Worm (Caenorhabditis elegans) whole organism, L1 larva: Measurements from ENCODE around the gene C07G1.15.

Experiments used
- C34B4.2 ChIP-seq: sonication (generic microtip); optimal IDR thresholded peaks from 2 replicates; lab custom pipeline; 2017; ENCODE audit warnings: mild to moderate bottlenecking, missing genetic modification characterization, missing compliant biosample characterization
- Y116A8C.19 ChIP-seq: sonication (generic microtip); optimal IDR thresholded peaks from 2 replicates; lab custom pipeline; 2016; ENCODE audit warnings: missing compliant biosample characterization, missing genetic modification characterization, borderline replicate concordance
- aly-2 ChIP-seq: fragments of 150-350 bp; optimal IDR thresholded peaks from 2 replicates; lab custom pipeline; 2014; ENCODE audit warnings: missing biosample characterization, missing genetic modification characterization
- blmp-1 ChIP-seq: fragments of 150-350 bp; optimal IDR thresholded peaks from 2 replicates; lab custom pipeline; 2014; ENCODE audit warnings: missing biosample characterization, missing genetic modification characterization
- ceh-8 ChIP-seq: fragments of 200-800 bp; sonication (Bioruptor generic); optimal IDR thresholded peaks from 2 replicates; lab custom pipeline; 2018; ENCODE audit warnings: mild to moderate bottlenecking, missing genetic modification characterization, moderate library complexity, missing compliant biosample characterization
- ceh-82 ChIP-seq, 3 experiments: fragments of 150-350 bp in 1 of 3; sonication (generic microtip) in 2 of 3; optimal IDR thresholded peaks; 2 replicates each; lab custom pipeline; 2014 to 2017; ENCODE audit warnings: missing biosample characterization in 3 of 3, missing genetic modification characterization in 3 of 3
- ces-1 ChIP-seq: fragments of 150-350 bp; optimal IDR thresholded peaks from 2 replicates; lab custom pipeline; 2014; ENCODE audit warnings: missing biosample characterization, missing genetic modification reagents, missing genetic modification characterization
- dsc-1 ChIP-seq: sonication (generic microtip); optimal IDR thresholded peaks from 2 replicates; lab custom pipeline; 2016; ENCODE audit warnings: mild to moderate bottlenecking, missing genetic modification characterization, missing compliant biosample characterization
- efl-1 ChIP-seq, 4 experiments: fragments of 150-350 bp; optimal IDR thresholded peaks in 3 of 4; peaks in 1 of 4; 1 replicate in 1 of 4; 2 replicates in 3 of 4; lab custom pipeline; 2014; ENCODE audit warnings: missing biosample characterization in 2 of 4, missing genetic modification characterization in 2 of 4, missing genetic modification reagents in 2 of 4
- fkh-4 ChIP-seq: sonication (generic microtip); optimal IDR thresholded peaks from 2 replicates; lab custom pipeline; 2016; ENCODE audit warnings: missing compliant biosample characterization, missing genetic modification characterization, borderline replicate concordance
- fkh-8 ChIP-seq: sonication (generic microtip); optimal IDR thresholded peaks from 2 replicates; lab custom pipeline; 2016; ENCODE audit warnings: mild to moderate bottlenecking, missing genetic modification characterization, missing compliant biosample characterization
- fos-1 ChIP-seq: fragments of 150-350 bp; optimal IDR thresholded peaks from 2 replicates; lab custom pipeline; 2014; ENCODE audit warnings: missing biosample characterization, missing genetic modification characterization
- hlh-4 ChIP-seq: sonication (generic microtip); optimal IDR thresholded peaks from 2 replicates; lab custom pipeline; 2016; ENCODE audit warnings: mild to moderate bottlenecking, missing genetic modification characterization, missing compliant biosample characterization
- isw-1 ChIP-seq: fragments of 200-800 bp; sonication (Bioruptor generic); IDR thresholded peaks from 2 replicates; pipeline ENCODE4 v1.3.6; 2022; ENCODE audit warnings: missing genetic modification characterization, missing compliant biosample characterization
- lin-14 ChIP-seq: fragments of 200-800 bp; sonication (Bioruptor generic); optimal IDR thresholded peaks from 2 replicates; lab custom pipeline; 2018; ENCODE audit warnings: mild to moderate bottlenecking, missing genetic modification characterization, moderate library complexity, missing compliant biosample characterization
- lin-35 ChIP-seq, 2 experiments: fragments of 150-350 bp; optimal IDR thresholded peaks; 2 replicates each; lab custom pipeline; 2014; ENCODE audit warnings: missing biosample characterization in 2 of 2, missing genetic modification characterization in 2 of 2, missing genetic modification reagents in 2 of 2
- lin-39 ChIP-seq: fragments of 150-350 bp; optimal IDR thresholded peaks from 2 replicates; lab custom pipeline; 2014; ENCODE audit warnings: missing biosample characterization, missing genetic modification reagents, missing genetic modification characterization
- lsy-2 ChIP-seq, 2 experiments: fragments of 150-350 bp; optimal IDR thresholded peaks; 2 replicates each; lab custom pipeline; 2014; ENCODE audit warnings: missing biosample characterization in 2 of 2, missing genetic modification characterization in 2 of 2
- mab-9 ChIP-seq: fragments of 200-800 bp; sonication (Bioruptor generic); IDR thresholded peaks from 2 replicates; pipeline ENCODE4 v1.3.6; 2022; ENCODE audit warnings: missing genetic modification reagents, missing genetic modification characterization, missing compliant biosample characterization
- mef-2 ChIP-seq: fragments of 150-350 bp; optimal IDR thresholded peaks from 2 replicates; lab custom pipeline; 2014; ENCODE audit warnings: missing biosample characterization, missing genetic modification characterization
- mep-1 ChIP-seq: fragments of 150-350 bp; optimal IDR thresholded peaks from 2 replicates; lab custom pipeline; 2014; ENCODE audit warnings: missing biosample characterization, missing genetic modification characterization
- nhr-11 ChIP-seq: fragments of 150-350 bp; optimal IDR thresholded peaks from 2 replicates; lab custom pipeline; 2014; ENCODE audit warnings: missing biosample characterization, missing genetic modification characterization
- nhr-20 ChIP-seq: sonication (generic microtip); optimal IDR thresholded peaks from 2 replicates; lab custom pipeline; 2016; ENCODE audit warnings: mild to moderate bottlenecking, missing genetic modification characterization, missing compliant biosample characterization
- nhr-237 ChIP-seq: fragments of 150-350 bp; optimal IDR thresholded peaks from 2 replicates; lab custom pipeline; 2014; ENCODE audit warnings: missing biosample characterization, missing genetic modification characterization
- nhr-47 ChIP-seq: sonication (generic microtip); optimal IDR thresholded peaks from 2 replicates; lab custom pipeline; 2016; ENCODE audit warnings: mild to moderate bottlenecking, missing genetic modification characterization, moderate library complexity, missing compliant biosample characterization
- nhr-71 ChIP-seq: sonication (generic microtip); optimal IDR thresholded peaks from 2 replicates; lab custom pipeline; 2016; ENCODE audit warnings: mild to moderate bottlenecking, missing genetic modification characterization, moderate library complexity, missing compliant biosample characterization
- nhr-76 ChIP-seq: sonication (generic microtip); optimal IDR thresholded peaks from 2 replicates; lab custom pipeline; 2017; ENCODE audit warnings: missing biosample characterization, missing genetic modification characterization
- nhr-85 ChIP-seq: sonication (generic microtip); peaks from one replicate; lab custom pipeline; 2016; ENCODE audit warnings: missing genetic modification characterization, inconsistent platforms, missing compliant biosample characterization
- nhr-90 ChIP-seq: sonication (generic microtip); optimal IDR thresholded peaks from 2 replicates; lab custom pipeline; 2016; ENCODE audit warnings: mild to moderate bottlenecking, missing genetic modification characterization, missing compliant biosample characterization; ENCODE audit not compliant: poor library complexity
- pax-3 ChIP-seq: fragments of 200-800 bp; sonication (Bioruptor generic); optimal IDR thresholded peaks from 2 replicates; lab custom pipeline; 2018; ENCODE audit warnings: mild to moderate bottlenecking, missing genetic modification characterization, moderate library complexity, missing compliant biosample characterization
- pqm-1 ChIP-seq: sonication (generic microtip); optimal IDR thresholded peaks from 3 replicates; lab custom pipeline; 2017; ENCODE audit warnings: missing biosample characterization, missing genetic modification characterization
- rnt-1 ChIP-seq: sonication (generic microtip); optimal IDR thresholded peaks from 2 replicates; lab custom pipeline; 2016; ENCODE audit warnings: mild to moderate bottlenecking, missing genetic modification characterization, moderate library complexity, missing compliant biosample characterization
- skn-1 ChIP-seq: fragments of 150-350 bp; optimal IDR thresholded peaks from 2 replicates; lab custom pipeline; 2014; ENCODE audit warnings: missing biosample characterization, missing genetic modification characterization
- sox-4 ChIP-seq: sonication (generic microtip); optimal IDR thresholded peaks from 2 replicates; lab custom pipeline; 2016; ENCODE audit warnings: missing genetic modification characterization, missing compliant biosample characterization
- sup-37 ChIP-seq: fragments of 200-800 bp; sonication (Bioruptor generic); optimal IDR thresholded peaks from 2 replicates; lab custom pipeline; 2018; ENCODE audit warnings: mild to moderate bottlenecking, missing genetic modification characterization, missing compliant biosample characterization
- tlp-1 ChIP-seq: fragments of 150-350 bp; optimal IDR thresholded peaks from 2 replicates; lab custom pipeline; 2014; ENCODE audit warnings: missing biosample characterization, missing genetic modification characterization
- unc-62 ChIP-seq: fragments of 150-350 bp; optimal IDR thresholded peaks from 2 replicates; lab custom pipeline; 2014; ENCODE audit warnings: missing biosample characterization, missing genetic modification reagents, missing genetic modification characterization
- zag-1 ChIP-seq: fragments of 150-350 bp; optimal IDR thresholded peaks from 2 replicates; lab custom pipeline; 2014; ENCODE audit warnings: missing biosample characterization, missing genetic modification characterization
- zip-4 ChIP-seq: fragments of 200-800 bp; sonication (Bioruptor generic); optimal IDR thresholded peaks from 2 replicates; lab custom pipeline; 2018; ENCODE audit warnings: mild to moderate bottlenecking, missing genetic modification characterization, moderate library complexity, missing compliant biosample characterization
- ztf-4 ChIP-seq: fragments of 150-350 bp; optimal IDR thresholded peaks from 2 replicates; lab custom pipeline; 2014; ENCODE audit warnings: missing biosample characterization, missing genetic modification characterization

Gene C07G1.15

DNA sequence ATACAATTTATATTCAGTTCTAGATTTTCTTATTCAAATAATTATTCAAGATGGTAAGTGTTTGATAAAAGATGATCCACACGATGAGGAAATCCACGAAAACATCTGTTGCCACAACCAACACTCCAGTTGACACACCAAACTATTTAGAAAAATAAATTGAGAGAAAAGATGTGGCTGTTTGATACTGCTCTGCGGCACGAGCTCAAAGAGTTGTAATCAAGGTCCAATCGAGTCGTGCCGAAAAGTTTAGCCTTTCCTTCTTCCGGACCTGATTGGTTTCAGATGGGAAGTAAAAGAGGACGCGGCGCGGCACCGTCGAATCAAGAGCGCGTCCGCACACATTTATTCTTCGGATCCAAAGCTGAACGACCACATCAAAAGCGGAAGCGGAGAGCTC lies 33.2 kb upstream of the C07G1.15 start:
- TF ChIP-seq fkh-4 = peak; percentile 74
- no peak for TF ChIP-seq ceh-82 (tag; optimal IDR thresholded peaks at IDR 0.05; lab: Kevin White, UChicago)
- TF ChIP-seq nhr-85 (tag; lab: Kevin White, UChicago) = no peak
- no peak for TF ChIP-seq lsy-2 (tag; optimal IDR thresholded peaks at IDR 0.05; lab: Kevin White, UChicago)
- TF ChIP-seq zag-1 = no peak
- TF ChIP-seq pqm-1 = no peak
- no peak for TF ChIP-seq lin-35 (GFP tag; optimal IDR thresholded peaks at IDR 0.05; lab: Kevin White, UChicago)
- TF ChIP-seq unc-62 (GFP tag; lab: Kevin White, UChicago) = no peak
- TF ChIP-seq dsc-1 (tag; lab: Kevin White, UChicago) = peak; percentile 93
- TF ChIP-seq fos-1 (tag; lab: Kevin White, UChicago) = no peak
- no peak for TF ChIP-seq mef-2 (tag; lab: Kevin White, UChicago)
- no peak for TF ChIP-seq ztf-4

DNA sequence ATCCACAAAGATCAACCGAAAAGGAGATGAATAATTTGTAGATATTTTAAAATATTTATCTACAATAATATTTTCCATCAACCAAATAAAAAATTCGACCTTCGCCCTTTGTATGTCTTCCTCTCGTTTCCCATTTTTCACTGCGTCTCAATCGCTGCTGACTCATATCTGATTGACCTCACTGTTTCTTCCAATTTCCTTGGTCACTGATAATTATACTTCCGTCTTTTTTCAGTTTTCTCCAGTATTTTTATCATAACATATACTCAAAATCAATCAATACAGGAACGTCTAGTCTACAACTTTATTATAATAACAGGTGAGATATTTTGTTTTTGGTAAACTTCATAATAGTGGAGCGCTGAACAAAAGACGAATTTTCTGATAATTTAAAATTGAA lies 30.8 kb upstream of the C07G1.15 start, which contains the start of gene pmk-3:
Gene pmk-3, plus strand, starts transcription at position 236 of the 400 bp plus-strand sequence.
- TF ChIP-seq blmp-1 (tag; lab: Kevin White, UChicago) = peak; percentile 2
- TF ChIP-seq nhr-85 (tag; lab: Kevin White, UChicago) = no peak

DNA sequence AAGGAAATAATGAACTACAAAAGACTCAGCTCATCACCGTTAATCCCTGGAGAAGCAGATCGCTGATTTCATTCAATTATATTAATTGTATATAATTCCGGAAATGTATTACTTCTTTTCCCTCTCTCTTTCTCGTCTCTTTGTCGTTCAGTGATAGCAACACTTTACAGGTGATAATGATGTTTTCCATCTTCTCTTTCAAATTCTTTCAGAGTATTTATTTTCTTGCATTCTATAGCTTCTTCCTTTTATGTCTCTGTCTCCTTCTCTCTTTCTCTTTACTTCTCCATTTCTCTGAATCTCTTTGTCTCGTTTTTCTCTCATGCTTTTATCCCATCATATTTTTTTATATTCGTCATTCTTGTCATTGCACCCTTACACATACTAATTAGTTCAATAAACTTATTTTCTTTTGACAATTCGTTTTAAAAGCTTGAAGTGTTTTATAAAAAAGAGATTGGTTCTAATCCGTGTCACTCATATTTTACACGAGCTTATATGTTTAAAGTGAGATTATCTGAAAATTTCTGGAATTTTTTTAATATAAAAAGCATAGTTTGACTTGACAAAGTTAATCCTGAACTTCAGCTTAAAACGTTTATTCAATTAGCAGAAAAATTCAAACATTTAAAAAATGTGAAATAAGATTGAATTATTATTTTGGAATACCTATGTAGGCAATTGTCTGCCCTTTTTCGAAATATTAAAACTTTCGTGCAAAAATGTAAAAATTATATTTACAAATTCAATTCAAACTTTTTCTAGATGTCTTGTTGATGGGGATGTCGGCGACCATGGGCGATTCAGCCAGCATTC lies 26.8 kb upstream of the C07G1.15 start, which contains the start of gene pmk-2:
Gene pmk-2, plus strand, starts transcription at position 766 of the 816 bp plus-strand sequence.
- TF ChIP-seq pax-3 (tag; lab: Kevin White, UChicago) (peak; percentile 70), nhr-47 (peak; percentile 52), sup-37 (GFP tag; lab: Kevin White, UChicago) (no peak), ceh-8 (GFP tag; lab: Kevin White, UChicago) (peak; percentile 43), fos-1 (tag; lab: Kevin White, UChicago) (peak; percentile 28), ceh-82 (tag; optimal IDR thresholded peaks at IDR 0.05; lab: Kevin White, UChicago) (peak in 1 of 3 experiments; percentile 5), sox-4 (peak; percentile 47), fkh-8 (peak; percentile 79), unc-62 (GFP tag; lab: Kevin White, UChicago) (no peak), fkh-4 (peak; percentile 41), nhr-76 (tag; lab: Kevin White, UChicago) (no peak), nhr-20 (peak; percentile 10), aly-2 (tag; lab: Kevin White, UChicago) (no peak), hlh-4 (tag; lab: Kevin White, UChicago) (peak; percentile 22), lin-14 (GFP tag; lab: Kevin White, UChicago) (peak; percentile 76), efl-1 (optimal IDR thresholded peaks at IDR 0.05; lab: Kevin White, UChicago) (peak; percentile 21 to 24), efl-1 (GFP tag; optimal IDR thresholded peaks at IDR 0.05 in 1 of 2; lab: Kevin White, UChicago) (no peak), nhr-11 (tag; lab: Kevin White, UChicago) (peak; percentile 38), dsc-1 (tag; lab: Kevin White, UChicago) (peak; percentile 98), nhr-71 (peak; percentile 68), ztf-4 (no peak), mab-9 (GFP tag; lab: Robert Waterston, UW) (no peak), lsy-2 (tag; optimal IDR thresholded peaks at IDR 0.05; lab: Kevin White, UChicago) (peak; percentile 34 to 37), pqm-1 (no peak)

DNA sequence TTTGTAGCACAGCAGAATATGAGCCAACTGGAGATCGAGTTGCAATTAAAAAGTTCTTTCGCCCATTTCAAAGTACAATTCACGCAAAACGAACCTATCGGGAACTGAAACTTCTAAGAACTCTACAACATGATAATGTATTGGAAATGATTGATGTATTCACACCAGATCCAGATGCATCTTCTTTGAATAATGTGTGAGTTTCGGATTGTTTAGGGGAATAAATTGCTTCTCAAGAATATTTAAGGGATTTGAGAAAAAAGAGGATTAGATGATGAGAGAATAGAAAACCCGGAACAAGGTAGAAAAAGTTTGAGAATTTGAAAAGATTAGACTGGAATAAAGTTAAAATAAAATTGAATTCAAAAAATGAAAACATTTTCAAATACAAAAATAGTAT lies 25.4 kb upstream of the C07G1.15 start:
- TF ChIP-seq nhr-85 (tag; lab: Kevin White, UChicago) = no peak
- peak; percentile 65 for TF ChIP-seq dsc-1 (tag; lab: Kevin White, UChicago)
- no peak for TF ChIP-seq tlp-1 (tag; lab: Kevin White, UChicago)

DNA sequence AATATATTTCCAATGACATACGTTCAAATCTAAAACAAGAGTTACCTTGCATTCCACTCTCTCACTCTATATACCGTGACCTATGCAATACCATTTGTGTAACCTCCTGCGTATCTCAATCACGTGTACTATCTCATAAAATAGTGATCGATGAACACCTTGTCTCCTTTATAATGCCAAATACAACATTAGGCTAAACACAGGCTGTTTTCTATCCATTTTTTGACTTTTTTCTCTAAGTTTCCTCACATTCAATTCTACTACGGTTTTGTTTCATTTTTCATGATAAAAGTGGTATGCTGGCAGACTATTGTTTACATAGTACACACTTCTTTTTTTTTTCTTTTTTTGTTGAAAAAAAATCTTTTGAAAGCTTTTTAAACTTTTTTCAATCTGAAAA lies 23.5 kb upstream of the C07G1.15 start:
- TF ChIP-seq lin-35 (GFP tag; optimal IDR thresholded peaks at IDR 0.05; lab: Kevin White, UChicago) (peak in 1 of 2 experiments; percentile 74), blmp-1 (tag; lab: Kevin White, UChicago) (peak; percentile 45), mep-1 (peak; percentile 34), tlp-1 (tag; lab: Kevin White, UChicago) (no peak), isw-1 (GFP tag; lab: Robert Waterston, UW) (no peak), efl-1 (optimal IDR thresholded peaks at IDR 0.05; lab: Kevin White, UChicago) (peak in 1 of 2 experiments; percentile 33), efl-1 (GFP tag; optimal IDR thresholded peaks at IDR 0.05 in 1 of 2; lab: Kevin White, UChicago) (no peak), nhr-76 (tag; lab: Kevin White, UChicago) (no peak), skn-1 (peak; percentile 40), Y116A8C.19 (tag; lab: Kevin White, UChicago) (no peak), hlh-4 (tag; lab: Kevin White, UChicago) (no peak), ces-1 (no peak), nhr-237 (tag; lab: Kevin White, UChicago) (no peak), sox-4 (no peak), mab-9 (GFP tag; lab: Robert Waterston, UW) (no peak), zip-4 (no peak), pax-3 (tag; lab: Kevin White, UChicago) (no peak), rnt-1 (tag; lab: Kevin White, UChicago) (no peak), nhr-71 (peak; percentile 65), nhr-90 (tag; lab: Kevin White, UChicago) (peak; percentile 51), C34B4.2 (tag; lab: Kevin White, UChicago) (no peak), lin-39 (no peak)
